Worm (Caenorhabditis elegans) whole organism, early embryonic: ENCODE results near the gene D1005.10.

Experiments used
- ceh-13 ChIP-seq: fragments of 200-800 bp; sonication (Bioruptor generic); optimal IDR thresholded peaks from 2 replicates; lab custom pipeline; 2018; ENCODE audit warnings: mild to moderate bottlenecking, missing genetic modification characterization, missing compliant biosample characterization
- tbx-11 ChIP-seq: fragments of 200-800 bp; sonication (Bioruptor generic); IDR thresholded peaks from 2 replicates; pipeline ENCODE4 v1.3.6; 2022; ENCODE audit warnings: missing genetic modification characterization, missing compliant biosample characterization
- tbx-37 ChIP-seq: fragments of 200-800 bp; sonication (Bioruptor generic); conservative IDR thresholded peaks from 2 replicates; pipeline ENCODE4 v1.3.6; 2022; ENCODE audit warnings: missing genetic modification reagents, missing genetic modification characterization, missing compliant biosample characterization
- tra-4 ChIP-seq: sonication (generic microtip); optimal IDR thresholded peaks from 2 replicates; lab custom pipeline; 2017; ENCODE audit warnings: missing genetic modification characterization, missing compliant biosample characterization

DNA sequence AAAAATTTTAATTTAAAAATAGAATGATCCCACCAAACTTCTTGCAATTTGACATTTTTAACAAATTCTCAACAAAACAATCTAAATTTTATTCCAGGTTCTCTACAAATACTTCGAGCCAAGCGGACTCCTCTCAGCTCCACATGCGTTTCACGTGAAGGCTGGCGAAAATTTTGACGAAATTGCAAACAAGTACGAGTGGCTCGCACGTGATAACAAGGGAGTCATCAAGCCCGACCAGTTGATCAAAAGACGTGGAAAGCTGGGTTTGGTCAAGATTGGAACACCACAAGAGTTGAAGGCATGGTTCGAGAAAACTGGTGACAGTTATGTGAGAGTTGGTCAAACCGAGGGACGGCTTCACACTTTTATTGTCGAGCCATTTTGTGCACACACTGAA is 6.3 kb downstream of the D1005.10 start:
- TF ChIP-seq ceh-13 (no peak), tbx-11 (no peak), tbx-37 (GFP tag; lab: Robert Waterston, UW) (no peak), tra-4 (no peak)
